Worm (Caenorhabditis elegans): ENCODE results near the gene elo-5.

elo-5 gene

ce11 chrIV:5337649-5338048, 39.3 kb downstream of the elo-5 start:
- TF ChIP-seq hlh-13 (GFP tag; optimal IDR thresholded peaks at IDR 0.05) (no peak), odd-2 (tag; optimal IDR thresholded peaks at IDR 0.05) (no peak), sox-2 (GFP tag; IDR thresholded peaks at IDR 0.05) (no peak), ceh-18 (tag; optimal IDR thresholded peaks at IDR 0.05) (no peak), fkh-6 (tag; optimal IDR thresholded peaks at IDR 0.05) (no peak), npax-4 (tag; optimal IDR thresholded peaks at IDR 0.05) (no peak), che-1 (tag; optimal IDR thresholded peaks at IDR 0.05) (no peak), ceh-45 (GFP tag; IDR thresholded peaks at IDR 0.05) (no peak), pqm-1 (tag; optimal IDR thresholded peaks at IDR 0.05) (no peak), ceh-30 (tag; optimal IDR thresholded peaks at IDR 0.05) (no peak)

ce11 chrIV:5334518-5334917, 42.4 kb downstream of the elo-5 start:
- TF ChIP-seq unc-42 (tag; optimal IDR thresholded peaks at IDR 0.05) (no peak), elt-2 (tag; optimal IDR thresholded peaks at IDR 0.05) (peak; percentile 72), npax-4 (tag; optimal IDR thresholded peaks at IDR 0.05) (no peak), hlh-6 (tag; optimal IDR thresholded peaks at IDR 0.05) (no peak), ets-4 (tag; optimal IDR thresholded peaks at IDR 0.05) (no peak), fkh-6 (tag; optimal IDR thresholded peaks at IDR 0.05) (peak; percentile 58), ceh-45 (GFP tag; IDR thresholded peaks at IDR 0.05) (0 out of 2 replicates have a peak, but pooled peaks have one; percentile 64), sox-2 (GFP tag; IDR thresholded peaks at IDR 0.05) (peak; percentile 22; the same call in 1 of the 2 replicates), unc-3 (GFP tag; conservative IDR thresholded peaks at IDR 0.05) (0 out of 2 replicates have a peak, but pooled peaks have one; percentile 41), unc-3 (tag; optimal IDR thresholded peaks at IDR 0.05) (no peak), ceh-9 (tag; optimal IDR thresholded peaks at IDR 0.05) (no peak), K09A11.1 (tag; optimal IDR thresholded peaks at IDR 0.05; ENCODE audit: insufficient read depth) (peak; percentile 50), T23F11.4 (GFP tag; optimal IDR thresholded peaks at IDR 0.05) (no peak), dve-1 (tag; optimal IDR thresholded peaks at IDR 0.05) (peak; percentile 30), che-1 (tag; optimal IDR thresholded peaks at IDR 0.05) (peak; percentile 73), fkh-10 (GFP tag; optimal IDR thresholded peaks at IDR 0.05) (no peak), sdc-2 (tag; optimal IDR thresholded peaks at IDR 0.05) (peak; percentile 16), rnt-1 (tag; optimal IDR thresholded peaks at IDR 0.05) (peak; percentile 15), syd-9 (tag; optimal IDR thresholded peaks at IDR 0.05) (peak; percentile 8), lim-6 (tag; optimal IDR thresholded peaks at IDR 0.05) (no peak), pha-4 (tag; optimal IDR thresholded peaks at IDR 0.05) (no peak), hlh-15 (tag; optimal IDR thresholded peaks at IDR 0.05) (no peak), ceh-19 (GFP tag; optimal IDR thresholded peaks at IDR 0.05) (peak; percentile 63), sox-4 (tag; optimal IDR thresholded peaks at IDR 0.05) (peak; percentile 73), odd-2 (tag; optimal IDR thresholded peaks at IDR 0.05) (no peak), tbx-2 (tag; optimal IDR thresholded peaks at IDR 0.05) (peak; percentile 45), K02D7.2 (tag; optimal IDR thresholded peaks at IDR 0.05) (peak; percentile 17), ceh-30 (tag; optimal IDR thresholded peaks at IDR 0.05) (no peak), nfya-1 (tag; optimal IDR thresholded peaks at IDR 0.05) (peak; percentile 20), F13H6.1 (tag; optimal IDR thresholded peaks at IDR 0.05) (peak; percentile 35), nhr-11 (tag; optimal IDR thresholded peaks at IDR 0.05) (no peak), ama-1 (optimal IDR thresholded peaks at IDR 0.05) (no peak), pag-3 (tag; optimal IDR thresholded peaks at IDR 0.05; ENCODE audit: borderline replicate concordance) (no peak), ahr-1 (tag; optimal IDR thresholded peaks at IDR 0.05) (no peak), pat-9 (tag; optimal IDR thresholded peaks at IDR 0.05) (no peak), ceh-48 (tag; optimal IDR thresholded peaks at IDR 0.05) (no peak), ceh-34 (tag; optimal IDR thresholded peaks at IDR 0.05) (peak; percentile 48), pax-1 (tag; optimal IDR thresholded peaks at IDR 0.05) (no peak), lin-11 (tag; optimal IDR thresholded peaks at IDR 0.05) (peak; percentile 61), madf-2 (tag; optimal IDR thresholded peaks at IDR 0.05) (no peak), unc-55 (GFP tag; optimal IDR thresholded peaks at IDR 0.05) (peak; percentile 5), C08G9.2 (tag; optimal IDR thresholded peaks at IDR 0.05) (peak; percentile 43), nhr-232 (tag; optimal IDR thresholded peaks at IDR 0.05) (peak; percentile 22), gmeb-2 (tag; optimal IDR thresholded peaks at IDR 0.05) (peak; percentile 78), tbx-7 (tag; optimal IDR thresholded peaks at IDR 0.05) (no peak), dmd-4 (tag; optimal IDR thresholded peaks at IDR 0.05; ENCODE audit: borderline replicate concordance) (no peak), ceh-31 (tag; optimal IDR thresholded peaks at IDR 0.05) (peak; percentile 35), mec-3 (tag; optimal IDR thresholded peaks at IDR 0.05; ENCODE audit: borderline replicate concordance) (no peak)
